Worm (Caenorhabditis elegans): ENCODE results near the gene F55C5.10.

F55C5.10 gene

ce11 chrV:12291587-12291986, 8.3 kb downstream of the F55C5.10 start, which contains the start of the genes srpa-68 and srh-16 (continued):
- peak; percentile 80; the same call in 1 of the 2 replicates for TF ChIP-seq pha-4 (GFP tag; IDR thresholded peaks at IDR 0.05)
- no peak for TF ChIP-seq pha-4 (tag; optimal IDR thresholded peaks at IDR 0.05)
- peak; percentile 93 for TF ChIP-seq mes-2 (tag; optimal IDR thresholded peaks at IDR 0.05; ENCODE audit: poor library complexity, severe bottlenecking)
- TF ChIP-seq T20F7.1 (GFP tag; optimal IDR thresholded peaks at IDR 0.05): peak; percentile 86
- peak; percentile 81 for TF ChIP-seq spr-1 (tag; optimal IDR thresholded peaks at IDR 0.05)
- TF ChIP-seq zfp-2 (tag; optimal IDR thresholded peaks at IDR 0.05): no peak
- no peak for TF ChIP-seq ceh-82 (tag; optimal IDR thresholded peaks at IDR 0.05)
- TF ChIP-seq sdz-12 (GFP tag; optimal IDR thresholded peaks at IDR 0.05): no peak
- no peak for TF ChIP-seq tag-97 (GFP tag; IDR thresholded peaks at IDR 0.05)
- no peak for TF ChIP-seq aly-2 (tag; optimal IDR thresholded peaks at IDR 0.05)
- no peak for TF ChIP-seq php-3 (GFP tag; IDR thresholded peaks at IDR 0.05)
- TF ChIP-seq mep-1 (tag; optimal IDR thresholded peaks at IDR 0.05): peak; percentile 90
- TF ChIP-seq ceh-44 (GFP tag; IDR thresholded peaks at IDR 0.05): no peak
- TF ChIP-seq zip-11 (GFP tag; IDR thresholded peaks at IDR 0.05): no peak
- no peak for TF ChIP-seq gei-8 (GFP tag; optimal IDR thresholded peaks at IDR 0.05)
- TF ChIP-seq dpl-1 (GFP tag; optimal IDR thresholded peaks at IDR 0.05): peak; percentile 99
- TF ChIP-seq egl-27 (tag; optimal IDR thresholded peaks at IDR 0.05): no peak
- no peak for TF ChIP-seq nhr-10 (tag; optimal IDR thresholded peaks at IDR 0.05)
- TF ChIP-seq F26F4.8 (GFP tag; conservative IDR thresholded peaks at IDR 0.05): no peak
- TF ChIP-seq nhr-237 (tag; optimal IDR thresholded peaks at IDR 0.05): no peak
- peak; percentile 56 for TF ChIP-seq nhr-11 (tag; optimal IDR thresholded peaks at IDR 0.05)
- no peak for TF ChIP-seq Y75B8A.6 (GFP tag; IDR thresholded peaks at IDR 0.05)
- TF ChIP-seq ama-1 (optimal IDR thresholded peaks at IDR 0.05): no peak
- TF ChIP-seq fos-1 (tag; optimal IDR thresholded peaks at IDR 0.05): no peak
- TF ChIP-seq spr-3 (GFP tag; optimal IDR thresholded peaks at IDR 0.05): peak; percentile 17
- TF ChIP-seq nhr-25 (tag; optimal IDR thresholded peaks at IDR 0.05; ENCODE audit: borderline replicate concordance, insufficient read depth): no peak
- TF ChIP-seq lir-3 (tag; optimal IDR thresholded peaks at IDR 0.05): peak; percentile 36
- peak; percentile 88 for TF ChIP-seq arid-1 (GFP tag; conservative IDR thresholded peaks at IDR 0.05)
- TF ChIP-seq tra-1 (GFP tag; IDR thresholded peaks at IDR 0.05): 0 out of 2 replicates have a peak, but pooled peaks have one; percentile 21
- TF ChIP-seq mxl-2 (GFP tag; conservative IDR thresholded peaks at IDR 0.05): no peak
- peak; percentile 87 for TF ChIP-seq duxl-1 (tag; optimal IDR thresholded peaks at IDR 0.05; ENCODE audit: poor library complexity)
- TF ChIP-seq mdl-1 (tag; optimal IDR thresholded peaks at IDR 0.05): peak in 1 of 2 experiments; percentile 8
- peak; percentile 46 for TF ChIP-seq fkh-10 (GFP tag; optimal IDR thresholded peaks at IDR 0.05)
- TF ChIP-seq jun-1 (tag; optimal IDR thresholded peaks at IDR 0.05): peak; percentile 57
- peak; percentile 72 for TF ChIP-seq nhr-28 (tag; optimal IDR thresholded peaks at IDR 0.05)
- peak; percentile 37 for TF ChIP-seq nhr-77 (tag; optimal IDR thresholded peaks at IDR 0.05)
- TF ChIP-seq zag-1 (tag; optimal IDR thresholded peaks at IDR 0.05): no peak
- peak; percentile 69 for TF ChIP-seq F49E8.2 (tag; optimal IDR thresholded peaks at IDR 0.05; ENCODE audit: borderline replicate concordance)
- 0 out of 2 replicates have a peak, but pooled peaks have one; percentile 44 for TF ChIP-seq nhr-42 (GFP tag; IDR thresholded peaks at IDR 0.05)
- TF ChIP-seq daf-12 (tag; optimal IDR thresholded peaks at IDR 0.05): no peak
- no peak for TF ChIP-seq zfp-3 (GFP tag; conservative IDR thresholded peaks at IDR 0.05)
- no peak for TF ChIP-seq cey-2 (tag; optimal IDR thresholded peaks at IDR 0.05; ENCODE audit: borderline replicate concordance, insufficient read depth)
- TF ChIP-seq ceh-20 (GFP tag; IDR thresholded peaks at IDR 0.05): peak; percentile 87
- TF ChIP-seq lin-39 (tag; optimal IDR thresholded peaks at IDR 0.05): no peak
- no peak for TF ChIP-seq dmd-8 (GFP tag; IDR thresholded peaks at IDR 0.05)
- TF ChIP-seq dmd-6 (GFP tag; IDR thresholded peaks at IDR 0.05): peak; percentile 79
- 0 out of 2 replicates have a peak, but pooled peaks have one; percentile 26 for TF ChIP-seq mdt-29 (GFP tag; IDR thresholded peaks at IDR 0.05)
- TF ChIP-seq Y5F2A.4 (GFP tag; optimal IDR thresholded peaks at IDR 0.05): no peak
- TF ChIP-seq mxl-3 (GFP tag; optimal IDR thresholded peaks at IDR 0.05): no peak
- TF ChIP-seq lsy-2 (tag; optimal IDR thresholded peaks at IDR 0.05): peak; percentile 22 to 94
- TF ChIP-seq ceh-32 (tag; optimal IDR thresholded peaks at IDR 0.05; ENCODE audit: poor library complexity): peak; percentile 26
